Worm (Caenorhabditis elegans): ENCODE data around the gene nspb-7.

The nspb-7 gene

ce11 chrII:14561549-14562115, 16.5 kb upstream of the nspb-7 start, which contains the start of gene mog-4 (continued):
- TF ChIP-seq cebp-1 (GFP tag; IDR thresholded peaks at IDR 0.05) (peak; percentile 97), cebp-1 (tag; optimal IDR thresholded peaks at IDR 0.05) (peak; percentile 94), K11D2.4 (GFP tag; IDR thresholded peaks at IDR 0.05) (peak; percentile 99), B0261.1 (tag; optimal IDR thresholded peaks at IDR 0.05) (peak; percentile 35), athp-1 (tag; optimal IDR thresholded peaks at IDR 0.05) (peak; percentile 97), hrde-1 (tag; optimal IDR thresholded peaks at IDR 0.05; ENCODE audit: borderline replicate concordance) (peak; percentile 85), lin-26 (GFP tag; IDR thresholded peaks at IDR 0.05) (peak; percentile 98), bed-2 (GFP tag; IDR thresholded peaks at IDR 0.05) (peak; percentile 100), nhr-90 (tag; optimal IDR thresholded peaks at IDR 0.05) (peak; percentile 64), bed-1 (GFP tag; IDR thresholded peaks at IDR 0.05) (peak; percentile 98), lin-54 (GFP tag; optimal IDR thresholded peaks at IDR 0.05) (peak; percentile 97), attf-3 (GFP tag; conservative IDR thresholded peaks at IDR 0.05) (peak; percentile 93), snpc-4 (GFP tag; optimal IDR thresholded peaks at IDR 0.05) (peak; percentile 31), snpc-4 (tag; optimal IDR thresholded peaks at IDR 0.05) (peak; percentile 41 to 91 (median 72)), T07F8.4 (tag; optimal IDR thresholded peaks at IDR 0.05) (peak; percentile 48), lin-40 (tag; optimal IDR thresholded peaks at IDR 0.05) (peak; percentile 98), nfyb-1 (GFP tag; IDR thresholded peaks at IDR 0.05) (peak; percentile 99), unc-130 (GFP tag; optimal IDR thresholded peaks at IDR 0.05) (peak; percentile 97), ccch-3 (GFP tag; optimal IDR thresholded peaks at IDR 0.05) (peak; percentile 97), nhr-80 (tag; optimal IDR thresholded peaks at IDR 0.05) (peak; percentile 80), ceh-58 (GFP tag; IDR thresholded peaks at IDR 0.05) (0 out of 2 replicates have a peak, but pooled peaks have one; percentile 15), F33H1.4 (GFP tag; IDR thresholded peaks at IDR 0.05) (peak; percentile 97), C17E4.6 (GFP tag; IDR thresholded peaks at IDR 0.05) (peak; percentile 100), attf-5 (GFP tag; optimal IDR thresholded peaks at IDR 0.05) (peak; percentile 99), hsf-1 (GFP tag; IDR thresholded peaks at IDR 0.05) (peak; percentile 93), lin-35 (GFP tag; optimal IDR thresholded peaks at IDR 0.05) (peak in 2 of 3 experiments; percentile 26 to 84), atf-7 (tag; optimal IDR thresholded peaks at IDR 0.05) (peak; percentile 84), F37B4.10 (GFP tag; IDR thresholded peaks at IDR 0.05) (peak; percentile 96), madf-8 (GFP tag; conservative IDR thresholded peaks at IDR 0.05) (peak; percentile 99), madf-3 (GFP tag; IDR thresholded peaks at IDR 0.05) (peak; percentile 98), gei-17 (GFP tag; optimal IDR thresholded peaks at IDR 0.05) (peak; percentile 66), chd-7 (tag; optimal IDR thresholded peaks at IDR 0.05) (peak; percentile 84), Y79H2A.3 (GFP tag; conservative IDR thresholded peaks at IDR 0.05) (peak; percentile 100)

- TF ChIP-seq D2030.7 (GFP tag; IDR thresholded peaks at IDR 0.05) (peak; percentile 43; the same call in 1 of the 2 replicates), ceh-91 (GFP tag; IDR thresholded peaks at IDR 0.05) (peak; percentile 40; the same call in 1 of the 2 replicates), lsl-1 (GFP tag; optimal IDR thresholded peaks at IDR 0.05) (peak; percentile 78), dox-1 (GFP tag; IDR thresholded peaks at IDR 0.05) (peak; percentile 70), ztf-28 (GFP tag; IDR thresholded peaks at IDR 0.05) (0 out of 2 replicates have a peak, but pooled peaks have one; percentile 36), egrh-3 (GFP tag; IDR thresholded peaks at IDR 0.05) (peak; percentile 53; the same call in 1 of the 2 replicates), xnd-1 (tag; optimal IDR thresholded peaks at IDR 0.05) (peak; percentile 79), madf-6 (GFP tag; IDR thresholded peaks at IDR 0.05) (peak; percentile 70), madf-8 (GFP tag; conservative IDR thresholded peaks at IDR 0.05) (peak; percentile 80), mcd-1 (GFP tag; IDR thresholded peaks at IDR 0.05) (0 out of 2 replicates have a peak, but pooled peaks have one; percentile 35), F33H1.4 (GFP tag; IDR thresholded peaks at IDR 0.05) (peak; percentile 38; the same call in 1 of the 2 replicates), hmg-1.2 (GFP tag; IDR thresholded peaks at IDR 0.05) (peak; percentile 97)
Measured at ce11 chrII:14563766-14564370, 14.2 kb upstream of the nspb-7 start.

Measured in whole organism, young adult.